Fruit fly (Drosophila melanogaster): Measurements from ENCODE around the gene CG42263.

DNA sequence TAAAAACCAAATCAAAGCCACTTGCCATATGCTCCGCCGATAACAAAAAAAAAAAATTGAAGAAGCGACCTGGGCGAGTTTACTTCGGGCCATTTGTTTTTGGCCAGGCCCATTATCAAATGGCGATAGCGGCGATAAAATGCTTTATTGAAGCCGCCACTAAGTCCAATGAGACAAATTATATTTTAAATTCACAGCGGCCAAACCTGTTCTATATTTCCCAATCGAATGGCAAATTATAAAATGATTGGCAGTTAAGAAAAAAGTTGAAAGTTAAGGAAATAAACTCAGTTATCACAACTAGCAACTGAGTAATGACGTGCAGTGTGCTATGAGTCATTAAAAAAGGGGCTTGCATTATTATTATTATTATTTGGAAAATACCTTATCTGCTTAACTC is 14.4 kb downstream of the CG42263 start:
- TF ChIP-seq CG11617 (GFP tag; optimal IDR thresholded peaks at IDR 0.05) (no peak), toe (GFP tag; optimal IDR thresholded peaks at IDR 0.05) (no peak), CG7101 (tag; optimal IDR thresholded peaks at IDR 0.05) (no peak), bab1 (GFP tag; optimal IDR thresholded peaks at IDR 0.05) (no peak), kay (GFP tag; ENCODE audit: borderline replicate concordance) (peak; percentile 93), CG5204 (GFP tag; optimal IDR thresholded peaks at IDR 0.05) (no peak)

Measured in whole organism, adult.